Worm (Caenorhabditis elegans): ENCODE results near the gene C06G3.8.

ce11 chrIV:7045362-7045936, 13.1 kb upstream of the C06G3.8 start:
- TF ChIP-seq hlh-26 (GFP tag; conservative IDR thresholded peaks at IDR 0.05) = no peak
- no peak for TF ChIP-seq hrde-1 (tag; optimal IDR thresholded peaks at IDR 0.05; ENCODE audit: borderline replicate concordance)
- no peak for TF ChIP-seq fkh-3 (tag; optimal IDR thresholded peaks at IDR 0.05)
- no peak for TF ChIP-seq lir-1 (GFP tag; conservative IDR thresholded peaks at IDR 0.05)
- TF ChIP-seq ets-4 (GFP tag; optimal IDR thresholded peaks at IDR 0.05) = no peak
- no peak for TF ChIP-seq dpl-1 (GFP tag; optimal IDR thresholded peaks at IDR 0.05)

Measured in whole organism, young adult.